Worm (Caenorhabditis elegans) whole organism, mixed stage, embryonic: Measurements from ENCODE around the gene fipr-4.

Experiments
- ceh-83 ChIP-seq: fragments of 200-800 bp; sonication (Bioruptor generic); optimal IDR thresholded peaks from 2 replicates; lab custom pipeline; 2018; ENCODE audit warnings: mild to moderate bottlenecking, missing genetic modification characterization, missing compliant biosample characterization
- ces-1 ChIP-seq: fragments of 150-350 bp; optimal IDR thresholded peaks from 2 replicates; lab custom pipeline; 2014; ENCODE audit warnings: missing biosample characterization, missing genetic modification reagents, missing genetic modification characterization
- elt-3 ChIP-seq: fragments of 150-350 bp; optimal IDR thresholded peaks from 2 replicates; lab custom pipeline; 2014; ENCODE audit warnings: missing biosample characterization, missing genetic modification characterization
- ham-2 ChIP-seq: fragments of 200-800 bp; sonication (Bioruptor generic); optimal IDR thresholded peaks from 2 replicates; lab custom pipeline; 2018; ENCODE audit warnings: mild to moderate bottlenecking, missing genetic modification characterization, missing compliant biosample characterization
- lin-13 ChIP-seq: fragments of 150-350 bp; optimal IDR thresholded peaks from 2 replicates; lab custom pipeline; 2014; ENCODE audit warnings: missing biosample characterization, missing genetic modification characterization
- lsy-2 ChIP-seq: fragments of 150-350 bp; optimal IDR thresholded peaks from 2 replicates; lab custom pipeline; 2014; ENCODE audit warnings: missing biosample characterization, missing genetic modification characterization
- mab-5 ChIP-seq: fragments of 150-350 bp; optimal IDR thresholded peaks from 2 replicates; lab custom pipeline; 2014; ENCODE audit warnings: missing biosample characterization, missing genetic modification characterization
- nhr-237 ChIP-seq: fragments of 150-350 bp; optimal IDR thresholded peaks from 2 replicates; lab custom pipeline; 2014; ENCODE audit warnings: missing biosample characterization, missing genetic modification characterization
- nhr-28 ChIP-seq: fragments of 150-350 bp; optimal IDR thresholded peaks from 2 replicates; lab custom pipeline; 2014; ENCODE audit warnings: missing biosample characterization, missing genetic modification characterization
- nhr-76 ChIP-seq: sonication (generic microtip); optimal IDR thresholded peaks from 2 replicates; lab custom pipeline; 2017; ENCODE audit warnings: missing biosample characterization, missing genetic modification characterization
- pha-4 ChIP-seq: fragments of 150-350 bp; optimal IDR thresholded peaks from 2 replicates; lab custom pipeline; 2018; ENCODE audit warnings: missing biosample characterization, missing genetic modification reagents, missing genetic modification characterization
- unc-120 ChIP-seq: sonication (generic microtip); optimal IDR thresholded peaks from 2 replicates; lab custom pipeline; 2017; ENCODE audit warnings: missing genetic modification characterization, missing compliant biosample characterization; ENCODE audit not compliant: poor library complexity, severe bottlenecking
- ztf-11 ChIP-seq: fragments of 150-350 bp; optimal IDR thresholded peaks from 2 replicates; lab custom pipeline; 2014; ENCODE audit warnings: missing biosample characterization, missing genetic modification characterization

DNA sequence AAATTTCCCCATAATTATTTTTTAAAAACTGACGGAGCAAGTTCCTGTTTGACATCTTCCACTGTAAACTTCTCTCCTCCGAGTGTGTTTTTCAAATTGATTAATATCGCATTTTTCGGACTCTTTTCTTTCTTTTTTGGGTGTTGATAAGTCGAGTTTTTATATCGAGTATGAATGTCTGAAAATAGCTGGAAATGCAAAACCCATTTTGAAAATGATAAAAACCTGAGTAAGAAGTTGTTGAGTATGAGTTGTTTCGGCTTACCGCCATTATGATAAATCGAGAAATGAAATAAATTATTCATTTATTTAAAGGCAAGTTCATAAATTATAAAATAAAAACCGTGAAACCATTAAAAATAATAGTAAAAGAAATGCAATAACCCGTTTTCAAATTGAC, 42.5 kb downstream of the fipr-4 start, which contains the start of gene ZK856.18:
- TF ChIP-seq ztf-11 (tag; lab: Kevin White, UChicago) (no peak), elt-3 (tag; lab: Kevin White, UChicago) (no peak), pha-4 (no peak), nhr-76 (tag; lab: Kevin White, UChicago) (no peak), mab-5 (tag; lab: Kevin White, UChicago) (no peak), nhr-237 (tag; lab: Kevin White, UChicago) (no peak), lin-13 (no peak), nhr-28 (no peak), lsy-2 (tag; lab: Kevin White, UChicago) (no peak), ceh-83 (GFP tag; lab: Kevin White, UChicago) (no peak), unc-120 (tag; lab: Kevin White, UChicago) (no peak), ces-1 (GFP tag; lab: Kevin White, UChicago) (no peak), ham-2 (GFP tag; lab: Kevin White, UChicago) (no peak)
